Fruit fly (Drosophila melanogaster) whole organism, embryonic: ENCODE results near the gene CG12177.

Experiments
- Bteb2 ChIP-seq: fragments of 200-800 bp; sonication (Bioruptor generic); optimal IDR thresholded peaks from 2 replicates; lab custom pipeline; 2016; ENCODE audit warnings: missing biosample characterization, missing genetic modification characterization
- C15 ChIP-seq: fragments of 200-800 bp; sonication (Bioruptor generic); IDR thresholded peaks from 3 replicates; pipeline ENCODE4 v1.3.6; 2022; ENCODE audit warnings: missing biosample characterization, missing genetic modification characterization
- CG10274 ChIP-seq: fragments of 200-800 bp; sonication (Bioruptor generic); optimal IDR thresholded peaks from 3 replicates; lab custom pipeline; 2017; ENCODE audit warnings: missing biosample characterization, mild to moderate bottlenecking, missing genetic modification characterization
- CG10462 ChIP-seq: fragments of 200-800 bp; sonication (Bioruptor generic); optimal IDR thresholded peaks from 2 replicates; lab custom pipeline; 2016; ENCODE audit warnings: missing biosample characterization, missing genetic modification characterization
- CG11695 ChIP-seq: fragments of 200-800 bp; sonication (Bioruptor generic); IDR thresholded peaks from 3 replicates; pipeline ENCODE4 v1.3.6; 2022; ENCODE audit warnings: missing biosample characterization, missing genetic modification characterization
- CG11696 ChIP-seq: fragments of 200-800 bp; sonication (Bioruptor generic); IDR thresholded peaks from 2 replicates; pipeline ENCODE4 v1.3.6; 2022; ENCODE audit warnings: missing biosample characterization, missing genetic modification characterization
- CG12236 ChIP-seq: fragments of 200-800 bp; sonication (Bioruptor generic); optimal IDR thresholded peaks from 2 replicates; lab custom pipeline; 2016; ENCODE audit warnings: missing biosample characterization, missing genetic modification characterization
- CG14050 ChIP-seq: fragments of 200-800 bp; sonication (Bioruptor generic); IDR thresholded peaks from 3 replicates; pipeline ENCODE4 v1.3.6; 2022; ENCODE audit warnings: missing biosample characterization, missing genetic modification characterization
- CG14710 ChIP-seq: fragments of 200-800 bp; sonication (Bioruptor generic); optimal IDR thresholded peaks from 3 replicates; lab custom pipeline; 2019; ENCODE audit warnings: missing biosample characterization, mild to moderate bottlenecking, missing genetic modification characterization, moderate library complexity
- CG14860 ChIP-seq: fragments of 200-800 bp; sonication (Bioruptor generic); IDR thresholded peaks from 3 replicates; pipeline ENCODE4 v1.3.6; 2022; ENCODE audit warnings: missing biosample characterization, missing genetic modification characterization; ENCODE audit not compliant: partially characterized antibody
- CG1602 ChIP-seq: fragments of 200-800 bp; sonication (Bioruptor generic); optimal IDR thresholded peaks from 3 replicates; lab custom pipeline; 2016; ENCODE audit warnings: missing biosample characterization, missing genetic modification characterization
- CG1792 ChIP-seq: fragments of 200-800 bp; sonication (Bioruptor generic); optimal IDR thresholded peaks from 2 replicates; lab custom pipeline; 2016; ENCODE audit warnings: missing biosample characterization, missing genetic modification characterization
- CG18599 ChIP-seq: fragments of 200-800 bp; sonication (Bioruptor generic); optimal IDR thresholded peaks from 3 replicates; lab custom pipeline; 2017; ENCODE audit warnings: missing biosample characterization, missing genetic modification characterization, mild to moderate bottlenecking, moderate library complexity, missing genetic modification reagents
- CG31224 ChIP-seq: fragments of 200-800 bp; sonication (Bioruptor generic); IDR thresholded peaks from 2 replicates; pipeline ENCODE4 v1.3.6; 2022; ENCODE audit warnings: missing biosample characterization, missing genetic modification characterization
- CG33557 ChIP-seq: fragments of 200-800 bp; sonication (Bioruptor generic); optimal IDR thresholded peaks from 2 replicates; lab custom pipeline; 2019; ENCODE audit warnings: missing biosample characterization, mild to moderate bottlenecking, missing genetic modification characterization, moderate library complexity
- CG3407 ChIP-seq: fragments of 200-800 bp; sonication (Bioruptor generic); optimal IDR thresholded peaks from 2 replicates; lab custom pipeline; 2018; ENCODE audit warnings: missing biosample characterization, mild to moderate bottlenecking, missing genetic modification characterization
- CG4404 ChIP-seq: fragments of 200-800 bp; sonication (Bioruptor generic); IDR thresholded peaks from 2 replicates; pipeline ENCODE4 v1.3.6; 2022; ENCODE audit warnings: missing biosample characterization, missing genetic modification characterization
- CG4730 ChIP-seq: fragments of 200-800 bp; sonication (Bioruptor generic); IDR thresholded peaks from 2 replicates; pipeline ENCODE4 v1.3.6; 2022; ENCODE audit warnings: missing biosample characterization, missing genetic modification characterization
- CG5953 ChIP-seq: fragments of 200-800 bp; sonication (Bioruptor generic); IDR thresholded peaks from 2 replicates; pipeline ENCODE4 v1.3.6; 2022; ENCODE audit warnings: missing biosample characterization, missing genetic modification characterization
- CG9609 ChIP-seq: fragments of 200-800 bp; sonication (Bioruptor generic); optimal IDR thresholded peaks from 3 replicates; lab custom pipeline; 2016; ENCODE audit warnings: missing biosample characterization, missing genetic modification characterization
- CG9727 ChIP-seq: fragments of 200-800 bp; sonication (Bioruptor generic); optimal IDR thresholded peaks from 3 replicates; lab custom pipeline; 2017; ENCODE audit warnings: missing biosample characterization, mild to moderate bottlenecking, missing genetic modification characterization
- Chrac-16 ChIP-seq: fragments of 200-800 bp; sonication (Bioruptor generic); optimal IDR thresholded peaks from 3 replicates; lab custom pipeline; 2016; ENCODE audit warnings: missing biosample characterization, missing genetic modification characterization
- Dbx ChIP-seq: fragments of 200-800 bp; sonication (Bioruptor generic); IDR thresholded peaks from 3 replicates; pipeline ENCODE4 v1.3.6; 2022; ENCODE audit warnings: missing biosample characterization, missing genetic modification characterization
- ERR ChIP-seq: fragments of 200-800 bp; sonication (Bioruptor generic); optimal IDR thresholded peaks from 2 replicates; lab custom pipeline; 2016; ENCODE audit warnings: missing biosample characterization, missing genetic modification characterization
- Elba2 ChIP-seq: fragments of 200-800 bp; sonication (Bioruptor generic); optimal IDR thresholded peaks from 3 replicates; lab custom pipeline; 2016; ENCODE audit warnings: missing biosample characterization, missing genetic modification characterization
- Gug ChIP-seq: fragments of 200-800 bp; sonication (Bioruptor generic); IDR thresholded peaks from 4 replicates; pipeline ENCODE4 v1.3.6; 2022; ENCODE audit warnings: missing biosample characterization, missing genetic modification characterization
- HHEX ChIP-seq: fragments of 200-800 bp; sonication (Bioruptor generic); optimal IDR thresholded peaks from 3 replicates; lab custom pipeline; 2017; ENCODE audit warnings: missing biosample characterization, mild to moderate bottlenecking, missing genetic modification characterization, missing genetic modification reagents
- HLH54F ChIP-seq: fragments of 200-800 bp; sonication (Bioruptor generic); optimal IDR thresholded peaks from 3 replicates; lab custom pipeline; 2016; ENCODE audit warnings: missing biosample characterization, missing genetic modification characterization
- Hmr ChIP-seq: fragments of 200-800 bp; sonication (Bioruptor generic); optimal IDR thresholded peaks from 3 replicates; lab custom pipeline; 2017; ENCODE audit warnings: mild to moderate bottlenecking, missing biosample characterization, missing genetic modification reagents, missing genetic modification characterization
- Hmx ChIP-seq: fragments of 200-800 bp; sonication (Bioruptor generic); optimal IDR thresholded peaks from 2 replicates; lab custom pipeline; 2016; ENCODE audit warnings: missing biosample characterization, missing genetic modification characterization
- Mrtf ChIP-seq: fragments of 200-800 bp; sonication (Bioruptor generic); IDR thresholded peaks from 3 replicates; pipeline ENCODE4 v1.3.6; 2022; ENCODE audit warnings: missing biosample characterization, missing genetic modification characterization
- NC2β ChIP-seq: fragments of 200-800 bp; sonication (Bioruptor generic); optimal IDR thresholded peaks from 2 replicates; lab custom pipeline; 2016; ENCODE audit warnings: missing biosample characterization, missing genetic modification characterization
- Side ChIP-seq: fragments of 200-800 bp; sonication (Bioruptor generic); optimal IDR thresholded peaks from 2 replicates; lab custom pipeline; 2016; ENCODE audit warnings: missing biosample characterization, missing genetic modification characterization
- Sin3A ChIP-seq: fragments of >200 bp; optimal IDR thresholded peaks from 2 replicates; lab custom pipeline; 2018
- TFAM ChIP-seq: fragments of 200-800 bp; sonication (Bioruptor generic); optimal IDR thresholded peaks from 2 replicates; lab custom pipeline; 2017; ENCODE audit warnings: missing biosample characterization, missing genetic modification characterization, inconsistent platforms
- cg ChIP-seq: fragments of 200-800 bp; sonication (Bioruptor generic); optimal IDR thresholded peaks from 3 replicates; lab custom pipeline; 2019; ENCODE audit warnings: missing biosample characterization, mild to moderate bottlenecking, missing genetic modification characterization, moderate library complexity
- chinmo ChIP-seq: fragments of 200-800 bp; sonication (Bioruptor generic); IDR thresholded peaks from 4 replicates; pipeline ENCODE4 v1.3.6; 2022; ENCODE audit warnings: missing biosample characterization, missing genetic modification characterization; ENCODE audit not compliant: partially characterized antibody
- cwo ChIP-seq: fragments of 200-800 bp; sonication (Bioruptor generic); optimal IDR thresholded peaks from 3 replicates; lab custom pipeline; 2017; ENCODE audit warnings: missing biosample characterization, missing genetic modification characterization, mild to moderate bottlenecking, moderate library complexity, missing genetic modification reagents
- dati ChIP-seq: fragments of 200-800 bp; sonication (Bioruptor generic); IDR thresholded peaks from 2 replicates; pipeline ENCODE4 v1.3.6; 2022; ENCODE audit warnings: missing biosample characterization, missing genetic modification characterization
- gro ChIP-seq: fragments of 200-800 bp; sonication (Bioruptor generic); optimal IDR thresholded peaks from 2 replicates; lab custom pipeline; 2016; ENCODE audit warnings: missing biosample characterization, missing genetic modification characterization
- gsb-n ChIP-seq: fragments of 200-800 bp; sonication (Bioruptor generic); optimal IDR thresholded peaks from 3 replicates; lab custom pipeline; 2018; ENCODE audit warnings: missing biosample characterization, mild to moderate bottlenecking, missing genetic modification characterization
- h ChIP-seq: fragments of >200 bp; optimal IDR thresholded peaks from 2 replicates; lab custom pipeline; 2017
- ham ChIP-seq: fragments of 200-800 bp; sonication (Bioruptor generic); IDR thresholded peaks from 2 replicates; pipeline ENCODE4 v1.3.6; 2022; ENCODE audit warnings: missing biosample characterization, missing genetic modification characterization
- kay ChIP-seq: fragments of 200-800 bp; sonication (Bioruptor generic); optimal IDR thresholded peaks from 2 replicates; lab custom pipeline; 2016; ENCODE audit warnings: missing biosample characterization, missing genetic modification characterization
- mirr ChIP-seq: fragments of 200-800 bp; sonication (Bioruptor generic); optimal IDR thresholded peaks from 3 replicates; lab custom pipeline; 2018; ENCODE audit warnings: missing biosample characterization, mild to moderate bottlenecking, missing genetic modification characterization
- shn ChIP-seq: fragments of 200-800 bp; sonication (Bioruptor generic); optimal IDR thresholded peaks from 3 replicates; lab custom pipeline; 2016; ENCODE audit warnings: missing biosample characterization, missing genetic modification characterization
- slp2 ChIP-seq: fragments of 200-800 bp; sonication (Bioruptor generic); optimal IDR thresholded peaks from 2 replicates; lab custom pipeline; 2016; ENCODE audit warnings: missing biosample characterization, missing genetic modification characterization
- stwl ChIP-seq: fragments of 200-800 bp; sonication (Bioruptor generic); optimal IDR thresholded peaks from 3 replicates; lab custom pipeline; 2018; ENCODE audit warnings: missing biosample characterization, mild to moderate bottlenecking, missing genetic modification characterization, moderate library complexity
- tap ChIP-seq: fragments of 200-800 bp; optimal IDR thresholded peaks from 3 replicates; lab custom pipeline; 2019; ENCODE audit warnings: missing biosample characterization, mild to moderate bottlenecking, missing genetic modification characterization, moderate library complexity
- tio ChIP-seq: fragments of 200-800 bp; sonication (Bioruptor generic); optimal IDR thresholded peaks from 2 replicates; lab custom pipeline; 2017; ENCODE audit warnings: missing biosample characterization, missing genetic modification characterization, inconsistent platforms
- vvl ChIP-seq: fragments of 200-800 bp; sonication (Bioruptor generic); IDR thresholded peaks from 2 replicates; pipeline ENCODE4 v1.3.6; 2022; ENCODE audit warnings: missing biosample characterization, missing genetic modification characterization

Gene CG12177

DNA sequence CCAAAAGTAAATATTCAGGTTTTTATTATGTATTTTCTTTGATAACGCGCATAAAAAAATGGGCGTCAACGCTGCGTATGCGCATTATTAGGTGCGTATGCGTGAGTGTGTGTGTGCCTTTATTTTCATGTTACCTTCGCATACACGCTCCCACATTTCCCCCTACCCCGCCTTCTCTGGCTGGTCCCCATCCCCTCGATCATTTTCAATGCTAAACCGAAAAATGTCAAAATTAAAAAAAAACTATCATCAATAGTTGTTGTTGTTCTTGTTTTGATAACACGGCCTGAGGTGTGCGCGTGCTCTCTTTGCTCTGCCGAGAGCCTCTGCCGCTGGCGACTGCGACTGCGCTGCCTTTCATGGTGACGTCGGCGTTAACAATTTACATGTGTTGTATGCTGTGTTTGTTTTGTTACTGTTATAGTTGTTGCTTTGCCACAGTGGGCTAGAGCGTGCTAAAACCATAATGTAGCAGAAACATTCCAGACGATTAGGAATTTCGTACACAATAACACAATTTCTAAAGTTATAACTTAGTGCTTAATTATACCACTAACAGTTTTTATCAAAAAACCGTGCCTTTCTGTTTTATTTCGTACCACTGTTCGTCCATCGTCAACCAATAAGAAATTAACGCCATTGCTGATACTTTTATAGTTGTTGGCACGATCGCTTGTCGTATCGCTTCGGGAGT lies 40.2 kb downstream of the CG12177 start (continued):
- TF ChIP-seq CG14710 (peak; percentile 96), CG12236 (GFP tag; lab: Kevin White, UChicago) (peak; percentile 99), C15 (GFP tag; lab: Robert Waterston, UW) (peak; percentile 98), Elba2 (GFP tag; lab: Kevin White, UChicago) (peak; percentile 82), CG11696 (GFP tag; lab: Robert Waterston, UW) (peak; percentile 96), CG10274 (peak; percentile 93), CG4404 (peak; percentile 96), Hmr (GFP tag; lab: Kevin White, UChicago) (peak; percentile 99), Mrtf (GFP tag; lab: Robert Waterston, UW) (peak; percentile 99), tio (GFP tag; lab: Kevin White, UChicago) (peak; percentile 97), CG11695 (GFP tag; lab: Robert Waterston, UW) (peak; percentile 99), chinmo (GFP tag; lab: Robert Waterston, UW) (peak; percentile 83; the same call in 1 of the 4 replicates), Gug (GFP tag; lab: Robert Waterston, UW) (peak; percentile 98), CG9609 (GFP tag; lab: Kevin White, UChicago) (peak; percentile 99), vvl (GFP tag; lab: Robert Waterston, UW) (peak; percentile 100), shn (GFP tag; lab: Kevin White, UChicago) (peak; percentile 98), Side (peak; percentile 99), HLH54F (GFP tag; lab: Kevin White, UChicago) (peak; percentile 98), Bteb2 (peak; percentile 98), CG3407 (peak; percentile 98), h (lab: Kevin White, UChicago) (no peak), slp2 (GFP tag; lab: Kevin White, UChicago) (peak; percentile 99), cg (peak; percentile 53), Sin3A (lab: Kevin White, UChicago) (no peak), CG14860 (peak; percentile 67; the same call in 2 of the 3 replicates), dati (peak; percentile 97), CG5953 (peak; percentile 99), CG9727 (GFP tag; lab: Kevin White, UChicago) (peak; percentile 97), ham (GFP tag; lab: Robert Waterston, UW) (peak; percentile 95), HHEX (peak; percentile 99), NC2β (peak; percentile 98), CG10462 (GFP tag; lab: Kevin White, UChicago) (peak; percentile 98), Dbx (peak; percentile 98), tap (tag; lab: Kevin White, UChicago) (peak; percentile 99), CG14050 (GFP tag; lab: Robert Waterston, UW) (peak; percentile 98), Chrac-16 (GFP tag; lab: Kevin White, UChicago) (peak; percentile 98), TFAM (peak; percentile 93), CG31224 (GFP tag; lab: Robert Waterston, UW) (peak; percentile 96), gro (GFP tag; lab: Kevin White, UChicago) (peak; percentile 99), CG1792 (GFP tag; lab: Kevin White, UChicago) (peak; percentile 98), ERR (GFP tag; lab: Kevin White, UChicago) (peak; percentile 97), CG18599 (peak; percentile 99), stwl (tag; lab: Kevin White, UChicago) (peak; percentile 52), mirr (GFP tag; lab: Kevin White, UChicago) (peak; percentile 99), cwo (GFP tag; lab: Kevin White, UChicago) (peak; percentile 98), CG1602 (GFP tag; lab: Kevin White, UChicago) (peak; percentile 98), kay (GFP tag; lab: Kevin White, UChicago) (peak; percentile 97), CG4730 (GFP tag; lab: Robert Waterston, UW) (peak; percentile 99), gsb-n (tag; lab: Kevin White, UChicago) (peak; percentile 98), Hmx (peak; percentile 92), CG33557 (GFP tag; lab: Kevin White, UChicago) (peak; percentile 86)
